Worm (Caenorhabditis elegans): ENCODE measurements around the gene C35D10.10.

ce11 chrIII:4874671-4875070, 13.1 kb upstream of the C35D10.10 start, which contains the start of gene C35D10.12:
- TF ChIP-seq nhr-21 (tag; optimal IDR thresholded peaks at IDR 0.05), result no peak
- TF ChIP-seq snpc-4 (tag; optimal IDR thresholded peaks at IDR 0.05), result no peak
- TF ChIP-seq nhr-12 (tag; optimal IDR thresholded peaks at IDR 0.05), result no peak
- TF ChIP-seq nhr-237 (tag; optimal IDR thresholded peaks at IDR 0.05), result no peak
- TF ChIP-seq sma-9 (GFP tag; optimal IDR thresholded peaks at IDR 0.05), result no peak
- TF ChIP-seq sma-9 (tag; optimal IDR thresholded peaks at IDR 0.05), result no peak
- no peak for TF ChIP-seq lin-13 (GFP tag; optimal IDR thresholded peaks at IDR 0.05)
- TF ChIP-seq peb-1 (tag; optimal IDR thresholded peaks at IDR 0.05), result no peak
- no peak for TF ChIP-seq lsy-2 (tag; optimal IDR thresholded peaks at IDR 0.05)
- no peak for TF ChIP-seq ama-1 (optimal IDR thresholded peaks at IDR 0.05)
- TF ChIP-seq nhr-129 (tag; optimal IDR thresholded peaks at IDR 0.05), result no peak
- no peak for TF ChIP-seq elt-3 (tag; optimal IDR thresholded peaks at IDR 0.05)
- TF ChIP-seq ztf-1 (GFP tag; conservative IDR thresholded peaks at IDR 0.05), result no peak

Measured in whole organism, L2 larva.